Worm (Caenorhabditis elegans) whole organism, L4 larva: ENCODE measurements around the gene emb-8.
"Not testable (repeated sequence)": the region's sequence is repeated elsewhere in the genome, so short reads cannot be mapped to it uniquely, and the experiment has no call there.

Experiments used
- F49E8.2 ChIP-seq: sonication (generic microtip); optimal IDR thresholded peaks from 2 replicates; lab custom pipeline; 2016; ENCODE audit warnings: missing compliant biosample characterization, mild to moderate bottlenecking, missing genetic modification characterization, borderline replicate concordance
- T20F7.1 ChIP-seq: fragments of 200-800 bp; sonication (Bioruptor generic); optimal IDR thresholded peaks from 2 replicates; lab custom pipeline; 2018; ENCODE audit warnings: mild to moderate bottlenecking, missing genetic modification characterization, missing compliant biosample characterization
- Y48G9A.11 ChIP-seq: fragments of 200-800 bp; sonication (Bioruptor generic); IDR thresholded peaks from 2 replicates; pipeline ENCODE4 v1.3.6; 2022; ENCODE audit warnings: missing genetic modification reagents, missing genetic modification characterization, missing compliant biosample characterization
- aly-2 ChIP-seq: sonication (generic microtip); optimal IDR thresholded peaks from 2 replicates; lab custom pipeline; 2018; ENCODE audit warnings: missing biosample characterization, missing genetic modification characterization
- ceh-44 ChIP-seq: fragments of 200-800 bp; sonication (Bioruptor generic); IDR thresholded peaks from 2 replicates; pipeline ENCODE4 v1.3.6; 2022; ENCODE audit warnings: missing genetic modification reagents, missing genetic modification characterization, missing compliant biosample characterization
- dmd-6 ChIP-seq: fragments of 200-800 bp; sonication (Bioruptor generic); IDR thresholded peaks from 2 replicates; pipeline ENCODE4 v1.3.6; 2022; ENCODE audit warnings: missing genetic modification reagents, missing genetic modification characterization, missing compliant biosample characterization
- egl-27 ChIP-seq: sonication (generic microtip); optimal IDR thresholded peaks from 3 replicates; lab custom pipeline; 2017; ENCODE audit warnings: missing biosample characterization, missing genetic modification reagents, missing genetic modification characterization
- fos-1 ChIP-seq: fragments of 150-350 bp; optimal IDR thresholded peaks from 2 replicates; lab custom pipeline; 2014; ENCODE audit warnings: missing biosample characterization, missing genetic modification characterization
- lir-3 ChIP-seq: sonication (generic microtip); optimal IDR thresholded peaks from 2 replicates; lab custom pipeline; 2016; ENCODE audit warnings: mild to moderate bottlenecking, missing genetic modification characterization, missing compliant biosample characterization
- nhr-28 ChIP-seq: fragments of 150-350 bp; optimal IDR thresholded peaks from 2 replicates; lab custom pipeline; 2014; ENCODE audit warnings: missing biosample characterization, missing genetic modification characterization
- pqm-1 ChIP-seq: sonication (generic microtip); optimal IDR thresholded peaks from 2 replicates; lab custom pipeline; 2017; ENCODE audit warnings: missing biosample characterization, missing genetic modification characterization
- unc-62 ChIP-seq, 3 experiments: fragments of 150-350 bp in 1 of 3; sonication (generic microtip); optimal IDR thresholded peaks in 2 of 3; peaks in 1 of 3; 1 replicate in 1 of 3; 2 replicates in 2 of 3; lab custom pipeline; 2014 to 2017; ENCODE audit warnings: missing biosample characterization in 3 of 3, missing genetic modification characterization in 3 of 3, missing genetic modification reagents in 3 of 3, missing genotype in 1 of 3
- zag-1 ChIP-seq: fragments of 150-350 bp; optimal IDR thresholded peaks from 2 replicates; lab custom pipeline; 2014; ENCODE audit warnings: missing biosample characterization, missing genetic modification characterization

ce11 chrIII:5211137-5211648 lies 11.7 kb upstream of the emb-8 start:
- TF ChIP-seq unc-62 (GFP tag; optimal IDR thresholded peaks at IDR 0.05 in 1 of 2; lab: Kevin White, UChicago); unc-62 (tag; optimal IDR thresholded peaks at IDR 0.05; lab: Kevin White, UChicago); nhr-28; egl-27; zag-1 (tag; lab: Kevin White, UChicago); aly-2 (tag; lab: Kevin White, UChicago); pqm-1 (tag; lab: Kevin White, UChicago); fos-1 (tag; lab: Kevin White, UChicago): not testable (repeated sequence)
- peak; percentile 6; the same call in 1 of the 2 replicates for TF ChIP-seq ceh-44 (GFP tag; lab: Robert Waterston, UW)
- TF ChIP-seq Y48G9A.11 (GFP tag; lab: Robert Waterston, UW) = peak; percentile 70; the same call in 1 of the 2 replicates
- peak; percentile 74 for TF ChIP-seq dmd-6
- peak; percentile 55 for TF ChIP-seq F49E8.2 (tag; lab: Kevin White, UChicago)
- peak; percentile 43 for TF ChIP-seq lir-3
- TF ChIP-seq T20F7.1 (GFP tag; lab: Kevin White, UChicago) = peak; percentile 52
